Worm (Caenorhabditis elegans): Measurements from ENCODE around the gene adt-2.

DNA sequence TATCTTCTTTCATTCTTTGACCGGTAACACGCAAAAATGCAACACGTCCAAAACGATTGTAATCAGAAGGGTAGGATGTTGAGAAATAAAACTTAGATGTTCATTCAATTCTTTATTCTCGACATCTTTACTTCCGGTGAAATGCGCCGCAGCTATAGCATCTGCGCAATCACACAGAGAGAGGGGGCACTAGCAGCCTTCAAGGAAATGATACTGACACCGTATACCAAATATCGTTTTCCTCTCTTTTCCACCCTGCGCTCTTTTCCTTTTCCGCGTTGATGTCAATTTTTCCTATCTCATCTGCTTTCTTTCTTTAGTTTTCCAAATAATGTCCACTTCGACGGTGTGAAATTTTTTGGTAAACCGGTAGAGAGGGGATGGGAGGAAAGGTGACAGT, 4.7 kb downstream of the adt-2 start:
- TF ChIP-seq lin-39 (tag; optimal IDR thresholded peaks at IDR 0.05): no peak
- TF ChIP-seq aly-2 (tag; optimal IDR thresholded peaks at IDR 0.05): no peak
- TF ChIP-seq nhr-12 (tag; optimal IDR thresholded peaks at IDR 0.05): no peak
- no peak for TF ChIP-seq lin-13 (GFP tag; optimal IDR thresholded peaks at IDR 0.05)

Measured in whole organism, L2 larva.